ENCODE assay signal across 1 worm cellular context in genomic region chrII:3523547-3523946, ce11.
A peak's percentile ranks its signal among the peaks of the same experiment; 100 is the strongest.
TF ChIP-seq lines count a peak whose summit lies in the region.

No protein-coding gene starts in this region.

TF ChIP-seq in whole organism, L1 larva, 84 proteins besides CTCF, POLR2A, EP300 and RAD21 (continued from another document):
- peak; percentile 82 for TF ChIP-seq ceh-88 (GFP tag; IDR thresholded peaks at IDR 0.05; lab: Robert Waterston, UW)
